Worm (Caenorhabditis elegans) whole organism, midembryonic: ENCODE results near the gene glrx-21.

ENCODE experiments used
- T22C8.4 ChIP-seq: fragments of 200-800 bp; sonication (Bioruptor generic); IDR thresholded peaks from 2 replicates; pipeline ENCODE4 v1.3.6; 2022; ENCODE audit warnings: missing genetic modification characterization, missing compliant biosample characterization
- cog-1 ChIP-seq: sonication (generic microtip); optimal IDR thresholded peaks from 2 replicates; lab custom pipeline; 2016; ENCODE audit warnings: missing genetic modification characterization, missing compliant biosample characterization
- flt-1 ChIP-seq: fragments of 200-800 bp; sonication (Bioruptor generic); IDR thresholded peaks from 2 replicates; pipeline ENCODE4 v1.3.6; 2022; ENCODE audit warnings: missing genetic modification characterization, missing compliant biosample characterization
- klf-2 ChIP-seq: fragments of 200-800 bp; sonication (Bioruptor generic); conservative IDR thresholded peaks from 2 replicates; pipeline ENCODE4 v1.3.6; 2022; ENCODE audit warnings: missing genetic modification reagents, missing genetic modification characterization, missing compliant biosample characterization
- med-1 ChIP-seq: sonication (generic microtip); optimal IDR thresholded peaks from 2 replicates; lab custom pipeline; 2017; ENCODE audit warnings: missing genetic modification characterization, mild to moderate bottlenecking, missing compliant biosample characterization, antibody characterized with exemption, missing genetic modification reagents; ENCODE audit not compliant: insufficient read depth
- tab-1 ChIP-seq: fragments of 200-800 bp; sonication (Bioruptor generic); IDR thresholded peaks from 2 replicates; pipeline ENCODE4 v1.3.6; 2022; ENCODE audit warnings: missing genetic modification characterization, missing compliant biosample characterization
- ztf-23 ChIP-seq: fragments of 200-800 bp; sonication (Bioruptor generic); IDR thresholded peaks from 2 replicates; pipeline ENCODE4 v1.3.6; 2022; ENCODE audit warnings: missing genetic modification reagents, missing genetic modification characterization, missing compliant biosample characterization
- ztf-29 ChIP-seq: fragments of 200-800 bp; sonication (Bioruptor generic); IDR thresholded peaks from 2 replicates; pipeline ENCODE4 v1.3.6; 2022; ENCODE audit warnings: missing genetic modification reagents, missing genetic modification characterization, missing compliant biosample characterization

ce11 chrIII:5388113-5388512 lies 42.2 kb upstream of the glrx-21 start:
- TF ChIP-seq tab-1 (no peak), ztf-23 (GFP tag; lab: Robert Waterston, UW) (no peak), ztf-29 (no peak), klf-2 (GFP tag; lab: Robert Waterston, UW) (no peak), med-1 (no peak), flt-1 (GFP tag; lab: Robert Waterston, UW) (no peak), cog-1 (tag; lab: Kevin White, UChicago) (no peak), T22C8.4 (GFP tag; lab: Robert Waterston, UW) (no peak)
